ENCODE assay signal across 2 fruit fly cellular contexts in the genomic region with DNA sequence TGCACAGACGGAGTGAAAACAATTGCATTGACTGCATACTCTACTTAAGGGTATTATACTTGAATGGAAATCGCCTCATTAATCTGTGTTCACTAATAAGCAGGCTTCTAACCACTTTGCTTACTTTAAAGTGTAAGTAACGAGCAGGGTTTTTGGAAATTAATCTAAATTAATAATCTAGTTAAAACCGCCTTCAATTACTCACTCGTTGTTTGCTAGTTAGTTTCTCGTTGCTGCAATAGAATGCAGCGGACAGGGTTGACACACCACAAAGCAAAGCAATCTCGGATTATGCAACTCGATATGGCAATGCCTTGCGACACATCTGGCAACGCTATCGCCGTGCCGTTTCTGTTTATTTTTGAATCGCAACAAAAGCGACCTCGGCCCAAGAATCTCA.
TF ChIP-seq lines count a peak whose summit lies in the region.

No protein-coding gene starts in this region.

TF ChIP-seq in whole organism, embryonic, 481 proteins besides CTCF, POLR2A, EP300 and RAD21 (continued from another document and continues in another):
- no peak for TF ChIP-seq lmd (GFP tag; IDR thresholded peaks at IDR 0.05; lab: Robert Waterston, UW)
- peak; percentile 100 for TF ChIP-seq stwl (tag; optimal IDR thresholded peaks at IDR 0.05; lab: Kevin White, UChicago)
- TF ChIP-seq Usf (GFP tag; optimal IDR thresholded peaks at IDR 0.05; lab: Kevin White, UChicago): no peak
- no peak for TF ChIP-seq ara (GFP tag; IDR thresholded peaks at IDR 0.05; lab: Robert Waterston, UW)
- TF ChIP-seq HLH4C (GFP tag; IDR thresholded peaks at IDR 0.05; lab: Robert Waterston, UW; ENCODE audit: partially characterized antibody): no peak
- TF ChIP-seq fu2 (GFP tag; optimal IDR thresholded peaks at IDR 0.05; lab: Kevin White, UChicago): no peak
- no peak for TF ChIP-seq HLH3B (GFP tag; IDR thresholded peaks at IDR 0.05; lab: Robert Waterston, UW)
- no peak for TF ChIP-seq wek (GFP tag; optimal IDR thresholded peaks at IDR 0.05; lab: Kevin White, UChicago)
- no peak for TF ChIP-seq hth (optimal IDR thresholded peaks at IDR 0.05; lab: Kevin White, UChicago)
- no peak for TF ChIP-seq Myb (GFP tag; optimal IDR thresholded peaks at IDR 0.05; lab: Kevin White, UChicago)
- peak; percentile 33 for TF ChIP-seq Ets65A (GFP tag; lab: Kevin White, UChicago)
- TF ChIP-seq ato (GFP tag; IDR thresholded peaks at IDR 0.05; lab: Robert Waterston, UW; ENCODE audit: partially characterized antibody): no peak
- no peak for TF ChIP-seq CG11696 (GFP tag; IDR thresholded peaks at IDR 0.05; lab: Robert Waterston, UW)
- no peak for TF ChIP-seq CG13894 (tag; optimal IDR thresholded peaks at IDR 0.05; lab: Kevin White, UChicago)
- peak; percentile 26; the same call in 1 of the 3 replicates for TF ChIP-seq Opbp (GFP tag; IDR thresholded peaks at IDR 0.05; lab: Robert Waterston, UW; ENCODE audit: partially characterized antibody)
- TF ChIP-seq D19A (tag; optimal IDR thresholded peaks at IDR 0.05; lab: Kevin White, UChicago): peak; percentile 83
- TF ChIP-seq nerfin-1 (tag; optimal IDR thresholded peaks at IDR 0.05; lab: Kevin White, UChicago): no peak
- no peak for TF ChIP-seq Chrac-16 (GFP tag; optimal IDR thresholded peaks at IDR 0.05; lab: Kevin White, UChicago)
- no peak for TF ChIP-seq chm (GFP tag; IDR thresholded peaks at IDR 0.05; lab: Robert Waterston, UW)
- no peak for TF ChIP-seq CG7556 (GFP tag; optimal IDR thresholded peaks at IDR 0.05; lab: Kevin White, UChicago)
- TF ChIP-seq Hmr (GFP tag; optimal IDR thresholded peaks at IDR 0.05; lab: Kevin White, UChicago): no peak
- no peak for TF ChIP-seq sna (GFP tag; IDR thresholded peaks at IDR 0.05; lab: Robert Waterston, UW; ENCODE audit: partially characterized antibody)
- TF ChIP-seq Ets97D (GFP tag; optimal IDR thresholded peaks at IDR 0.05; lab: Kevin White, UChicago): no peak
- no peak for TF ChIP-seq CG4328 (GFP tag; optimal IDR thresholded peaks at IDR 0.05; lab: Kevin White, UChicago)
- no peak for TF ChIP-seq gce (GFP tag; IDR thresholded peaks at IDR 0.05; lab: Robert Waterston, UW)
- no peak for TF ChIP-seq twi (tag; optimal IDR thresholded peaks at IDR 0.05; lab: Kevin White, UChicago)
- TF ChIP-seq CG8924 (tag; optimal IDR thresholded peaks at IDR 0.05; lab: Kevin White, UChicago): no peak
- TF ChIP-seq CG4282 (GFP tag; optimal IDR thresholded peaks at IDR 0.05; lab: Kevin White, UChicago): no peak
- TF ChIP-seq pan (optimal IDR thresholded peaks at IDR 0.05; lab: Kevin White, UChicago): no peak
- TF ChIP-seq pan (GFP tag; optimal IDR thresholded peaks at IDR 0.05 in 1 of 2, IDR thresholded peaks at IDR 0.05 in 1 of 2): no peak
- no peak for TF ChIP-seq zf30C (GFP tag; optimal IDR thresholded peaks at IDR 0.05; lab: Kevin White, UChicago)
- 0 out of 3 replicates have a peak, but pooled peaks have one; percentile 6 for TF ChIP-seq zfh1 (GFP tag; IDR thresholded peaks at IDR 0.05; lab: Robert Waterston, UW)
- TF ChIP-seq sens-2 (GFP tag; IDR thresholded peaks at IDR 0.05; lab: Robert Waterston, UW): no peak
- TF ChIP-seq CG17186 (GFP tag; optimal IDR thresholded peaks at IDR 0.05; lab: Kevin White, UChicago): no peak
- TF ChIP-seq ewg (GFP tag; optimal IDR thresholded peaks at IDR 0.05; lab: Kevin White, UChicago): no peak
- no peak for TF ChIP-seq toy (GFP tag; IDR thresholded peaks at IDR 0.05; lab: Robert Waterston, UW)
- no peak for TF ChIP-seq ERR (GFP tag; optimal IDR thresholded peaks at IDR 0.05; lab: Kevin White, UChicago)
- TF ChIP-seq HmgD (GFP tag; optimal IDR thresholded peaks at IDR 0.05; lab: Kevin White, UChicago): no peak
- no peak for TF ChIP-seq CG10274 (GFP tag; optimal IDR thresholded peaks at IDR 0.05; lab: Kevin White, UChicago)
- no peak for TF ChIP-seq HHEX (GFP tag; optimal IDR thresholded peaks at IDR 0.05; lab: Kevin White, UChicago)
- TF ChIP-seq CG18599 (GFP tag; optimal IDR thresholded peaks at IDR 0.05; lab: Kevin White, UChicago): no peak
- no peak for TF ChIP-seq CG14965 (GFP tag; optimal IDR thresholded peaks at IDR 0.05; lab: Kevin White, UChicago; ENCODE audit: borderline replicate concordance)
- TF ChIP-seq bcd (GFP tag; optimal IDR thresholded peaks at IDR 0.05; lab: Kevin White, UChicago): no peak
- TF ChIP-seq CG8281 (tag; optimal IDR thresholded peaks at IDR 0.05; lab: Kevin White, UChicago): no peak
- no peak for TF ChIP-seq eyg (GFP tag; optimal IDR thresholded peaks at IDR 0.05; lab: Kevin White, UChicago)
- TF ChIP-seq prd (optimal IDR thresholded peaks at IDR 0.05; lab: Kevin White, UChicago): no peak
- no peak; the same call in 2 of the 3 replicates for TF ChIP-seq prd (GFP tag; IDR thresholded peaks at IDR 0.05; lab: Robert Waterston, UW)
- TF ChIP-seq Spps (tag; optimal IDR thresholded peaks at IDR 0.05; lab: Kevin White, UChicago): no peak
- TF ChIP-seq CG7928 (GFP tag; optimal IDR thresholded peaks at IDR 0.05; lab: Kevin White, UChicago): no peak
- no peak for TF ChIP-seq CG7357 (GFP tag; IDR thresholded peaks at IDR 0.05; lab: Robert Waterston, UW)
- no peak for TF ChIP-seq CG4854 (GFP tag; optimal IDR thresholded peaks at IDR 0.05; lab: Kevin White, UChicago)
- TF ChIP-seq H2.0 (GFP tag; IDR thresholded peaks at IDR 0.05; lab: Robert Waterston, UW): no peak
- no peak for TF ChIP-seq Sin3A (optimal IDR thresholded peaks at IDR 0.05; lab: Kevin White, UChicago)
- no peak for TF ChIP-seq MBD-R2 (GFP tag; IDR thresholded peaks at IDR 0.05; lab: Robert Waterston, UW)
- TF ChIP-seq tx (GFP tag; optimal IDR thresholded peaks at IDR 0.05; lab: Kevin White, UChicago): no peak
- TF ChIP-seq schlank (tag; optimal IDR thresholded peaks at IDR 0.05; lab: Kevin White, UChicago): no peak
- TF ChIP-seq CG12155 (GFP tag; optimal IDR thresholded peaks at IDR 0.05; lab: Kevin White, UChicago): peak; percentile 24
- TF ChIP-seq Taf1 (GFP tag; IDR thresholded peaks at IDR 0.05; lab: Robert Waterston, UW): no peak
- no peak for TF ChIP-seq row (GFP tag; IDR thresholded peaks at IDR 0.05; lab: Robert Waterston, UW)
- no peak for TF ChIP-seq CG9215 (GFP tag; IDR thresholded peaks at IDR 0.05; lab: Robert Waterston, UW)
- TF ChIP-seq CG15601 (tag; optimal IDR thresholded peaks at IDR 0.05; lab: Kevin White, UChicago): no peak
- TF ChIP-seq CG7963 (GFP tag; IDR thresholded peaks at IDR 0.05; lab: Robert Waterston, UW; ENCODE audit: partially characterized antibody): no peak
- TF ChIP-seq gcm2 (GFP tag; optimal IDR thresholded peaks at IDR 0.05; lab: Kevin White, UChicago): no peak
- no peak for TF ChIP-seq odd (GFP tag; optimal IDR thresholded peaks at IDR 0.05; lab: Kevin White, UChicago)
- no peak for TF ChIP-seq CG11398 (GFP tag; optimal IDR thresholded peaks at IDR 0.05; lab: Kevin White, UChicago)
- TF ChIP-seq HmgZ (tag; optimal IDR thresholded peaks at IDR 0.05; lab: Kevin White, UChicago): no peak
- no peak for TF ChIP-seq CG30403 (GFP tag; optimal IDR thresholded peaks at IDR 0.05; lab: Kevin White, UChicago)

TF ChIP-seq in whole organism, prepupa, 60 proteins besides CTCF, POLR2A, EP300 and RAD21 (continued from another document):
- TF ChIP-seq Gug (GFP tag; IDR thresholded peaks at IDR 0.05; lab: Robert Waterston, UW) (no peak), salr (GFP tag; optimal IDR thresholded peaks at IDR 0.05; lab: Kevin White, UChicago) (peak in 1 of 2 experiments; percentile 45), cyc (GFP tag; optimal IDR thresholded peaks at IDR 0.05; lab: Kevin White, UChicago) (peak; percentile 69), CG3032 (tag; optimal IDR thresholded peaks at IDR 0.05; lab: Kevin White, UChicago) (peak; percentile 45), CG6163 (GFP tag; IDR thresholded peaks at IDR 0.05; lab: Robert Waterston, UW) (peak; percentile 38; the same call in 1 of the 3 replicates), CG6792 (GFP tag; optimal IDR thresholded peaks at IDR 0.05; lab: Kevin White, UChicago) (peak; percentile 69), OdsH (GFP tag; optimal IDR thresholded peaks at IDR 0.05; lab: Kevin White, UChicago) (peak; percentile 57), CG10631 (GFP tag; optimal IDR thresholded peaks at IDR 0.05; lab: Kevin White, UChicago) (peak; percentile 37), CG1621 (tag; optimal IDR thresholded peaks at IDR 0.05; lab: Kevin White, UChicago) (peak; percentile 15), CG34406 (GFP tag; optimal IDR thresholded peaks at IDR 0.05; lab: Kevin White, UChicago) (peak; percentile 72), Hr39 (GFP tag; optimal IDR thresholded peaks at IDR 0.05; lab: Kevin White, UChicago) (peak; percentile 69), spab (GFP tag; optimal IDR thresholded peaks at IDR 0.05; lab: Kevin White, UChicago) (peak; percentile 26), CG6808 (GFP tag; optimal IDR thresholded peaks at IDR 0.05; lab: Kevin White, UChicago) (peak; percentile 12), Eip93F (GFP tag; optimal IDR thresholded peaks at IDR 0.05; lab: Kevin White, UChicago) (peak; percentile 62), CG3919 (GFP tag; optimal IDR thresholded peaks at IDR 0.05; lab: Kevin White, UChicago) (peak; percentile 58), lz (GFP tag; optimal IDR thresholded peaks at IDR 0.05; lab: Kevin White, UChicago) (peak; percentile 82), CG11294 (GFP tag; IDR thresholded peaks at IDR 0.05; lab: Robert Waterston, UW) (no peak), eg (GFP tag; IDR thresholded peaks at IDR 0.05; lab: Robert Waterston, UW) (peak; percentile 32; the same call in 1 of the 3 replicates), CG6854 (GFP tag; optimal IDR thresholded peaks at IDR 0.05; lab: Kevin White, UChicago) (peak; percentile 21), Sox14 (GFP tag; optimal IDR thresholded peaks at IDR 0.05; lab: Kevin White, UChicago) (peak; percentile 85), CG8632 (GFP tag; optimal IDR thresholded peaks at IDR 0.05; lab: Kevin White, UChicago) (peak; percentile 60), Ets96B (tag; optimal IDR thresholded peaks at IDR 0.05; lab: Kevin White, UChicago) (peak; percentile 39), Lpt (GFP tag; optimal IDR thresholded peaks at IDR 0.05; lab: Kevin White, UChicago) (no peak), CG6276 (GFP tag; optimal IDR thresholded peaks at IDR 0.05; lab: Kevin White, UChicago) (peak; percentile 26), CG8319 (GFP tag; optimal IDR thresholded peaks at IDR 0.05; lab: Kevin White, UChicago) (peak; percentile 60), pdm3 (GFP tag; optimal IDR thresholded peaks at IDR 0.05; lab: Kevin White, UChicago) (peak; percentile 68), CG31627 (GFP tag; optimal IDR thresholded peaks at IDR 0.05; lab: Kevin White, UChicago) (peak; percentile 78), acj6 (GFP tag; optimal IDR thresholded peaks at IDR 0.05; lab: Kevin White, UChicago) (peak; percentile 62), Smox (GFP tag; optimal IDR thresholded peaks at IDR 0.05; lab: Kevin White, UChicago) (peak; percentile 68), dac (GFP tag; optimal IDR thresholded peaks at IDR 0.05; lab: Kevin White, UChicago) (no peak), Blimp-1 (GFP tag; optimal IDR thresholded peaks at IDR 0.05; lab: Kevin White, UChicago) (peak; percentile 48), svp (GFP tag; lab: Kevin White, UChicago) (peak; percentile 88), Sox15 (GFP tag; optimal IDR thresholded peaks at IDR 0.05; lab: Kevin White, UChicago) (peak; percentile 82), CG8119 (GFP tag; IDR thresholded peaks at IDR 0.05; lab: Robert Waterston, UW) (no peak), Ets21C (GFP tag; optimal IDR thresholded peaks at IDR 0.05; lab: Kevin White, UChicago) (peak; percentile 65), vri (GFP tag; optimal IDR thresholded peaks at IDR 0.05; lab: Kevin White, UChicago) (peak; percentile 49), net (GFP tag; optimal IDR thresholded peaks at IDR 0.05; lab: Kevin White, UChicago) (peak; percentile 38), CG11902 (GFP tag; optimal IDR thresholded peaks at IDR 0.05; lab: Kevin White, UChicago) (peak; percentile 72), dsx (GFP tag; optimal IDR thresholded peaks at IDR 0.05; lab: Kevin White, UChicago; ENCODE audit: poor library complexity, severe bottlenecking) (peak; percentile 14)
TF ChIP-seq in whole organism, prepupa: peak in this region for 51.
